Fruit fly (Drosophila melanogaster): ENCODE measurements around the gene CG43394.

- TF ChIP-seq CG8478 (optimal IDR thresholded peaks at IDR 0.05) (no peak), CTCF (optimal IDR thresholded peaks at IDR 0.05) (no peak)
These were observed 13.9 kb downstream of the CG43394 start, which contains the start of the genes PAPLA1 and Rbsn-5 for dm6 chr2L:8159498-8159897.

All from S2 (cell line).